Worm (Caenorhabditis elegans): ENCODE data around the gene C44B11.4.

DNA sequence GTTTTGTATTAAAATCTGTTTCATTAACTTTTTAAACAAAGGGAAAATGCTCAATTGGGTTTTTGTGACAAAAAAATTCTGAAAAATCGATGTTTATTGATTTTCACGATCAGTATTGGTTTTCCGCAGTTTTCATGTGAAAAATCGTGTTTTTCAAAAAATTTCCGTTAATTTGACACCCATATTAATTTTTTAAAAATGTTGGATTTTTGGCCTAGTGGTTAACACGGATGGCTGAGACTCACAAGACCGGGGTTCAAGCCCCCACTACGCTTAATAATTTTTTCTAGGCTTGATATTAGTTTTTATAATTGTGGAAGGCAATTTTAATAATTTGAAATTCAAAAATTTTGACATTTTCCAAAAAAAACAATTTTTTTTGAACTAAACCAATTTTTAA is 47.1 kb upstream of the C44B11.4 start:
- TF ChIP-seq ztf-29 (GFP tag; IDR thresholded peaks at IDR 0.05) (no peak), ref-1 (GFP tag; conservative IDR thresholded peaks at IDR 0.05) (no peak), klf-2 (GFP tag; conservative IDR thresholded peaks at IDR 0.05) (no peak), flt-1 (GFP tag; IDR thresholded peaks at IDR 0.05) (no peak), T22C8.4 (GFP tag; IDR thresholded peaks at IDR 0.05) (no peak)
